Worm (Caenorhabditis elegans) whole organism, L2 larva: ENCODE data around the gene Y71H2AM.6.

Experiments used
- C34F6.9 ChIP-seq: fragments of 150-350 bp; optimal IDR thresholded peaks from 2 replicates; lab custom pipeline; 2014; ENCODE audit warnings: missing biosample characterization, missing genetic modification characterization
- F13H6.1 ChIP-seq: sonication (generic microtip); optimal IDR thresholded peaks from 2 replicates; lab custom pipeline; 2016; ENCODE audit warnings: missing genetic modification characterization, missing compliant biosample characterization
- Y55F3AM.14 ChIP-seq: fragments of 200-800 bp; sonication (Bioruptor generic); optimal IDR thresholded peaks from 2 replicates; lab custom pipeline; 2018; ENCODE audit warnings: mild to moderate bottlenecking, missing genetic modification characterization, missing compliant biosample characterization
- ZK546.5 ChIP-seq: sonication (generic microtip); optimal IDR thresholded peaks from 2 replicates; lab custom pipeline; 2017; ENCODE audit warnings: missing biosample characterization, missing genetic modification characterization
- alr-1 ChIP-seq: fragments of 150-350 bp; optimal IDR thresholded peaks from 2 replicates; lab custom pipeline; 2014; ENCODE audit warnings: missing biosample characterization, missing genetic modification characterization
- aly-2 ChIP-seq: fragments of 150-350 bp; optimal IDR thresholded peaks from 2 replicates; lab custom pipeline; 2014; ENCODE audit warnings: missing biosample characterization, missing genetic modification characterization
- ama-1 ChIP-seq: fragments of 150-350 bp; optimal IDR thresholded peaks from 2 replicates; lab custom pipeline; 2018; ENCODE audit warnings: inconsistent platforms
- blmp-1 ChIP-seq: sonication (generic microtip); optimal IDR thresholded peaks from 2 replicates; lab custom pipeline; 2017; ENCODE audit warnings: missing genetic modification characterization, mild to moderate bottlenecking, missing compliant biosample characterization, antibody characterized with exemption, moderate library complexity; ENCODE audit not compliant: insufficient read depth
- ceh-16 ChIP-seq: fragments of 150-350 bp; optimal IDR thresholded peaks from 2 replicates; lab custom pipeline; 2014; ENCODE audit warnings: missing biosample characterization, missing genetic modification characterization
- ceh-82 ChIP-seq: fragments of 150-350 bp; optimal IDR thresholded peaks from 2 replicates; lab custom pipeline; 2014; ENCODE audit warnings: missing biosample characterization, missing genetic modification characterization
- crh-2 ChIP-seq: sonication (generic microtip); optimal IDR thresholded peaks from 2 replicates; lab custom pipeline; 2017; ENCODE audit warnings: missing biosample characterization, missing genetic modification characterization
- dmd-4 ChIP-seq: sonication (generic microtip); optimal IDR thresholded peaks from 2 replicates; lab custom pipeline; 2017; ENCODE audit warnings: missing biosample characterization, missing genetic modification characterization
- egl-27 ChIP-seq: sonication (generic microtip); optimal IDR thresholded peaks from 3 replicates; lab custom pipeline; 2017; ENCODE audit warnings: missing biosample characterization, missing genetic modification reagents, missing genetic modification characterization
- elt-1 ChIP-seq: fragments of 150-350 bp; optimal IDR thresholded peaks from 2 replicates; lab custom pipeline; 2014; ENCODE audit warnings: missing biosample characterization, missing genetic modification characterization
- elt-3 ChIP-seq: sonication (generic microtip); optimal IDR thresholded peaks from 2 replicates; lab custom pipeline; 2017; ENCODE audit warnings: missing biosample characterization, missing genetic modification characterization
- fos-1 ChIP-seq: fragments of 150-350 bp; optimal IDR thresholded peaks from 2 replicates; lab custom pipeline; 2014; ENCODE audit warnings: missing biosample characterization, missing genetic modification characterization
- gmeb-1 ChIP-seq: fragments of 150-350 bp; optimal IDR thresholded peaks from 2 replicates; lab custom pipeline; 2014; ENCODE audit warnings: missing biosample characterization, missing genetic modification characterization
- lin-13 ChIP-seq: fragments of 150-350 bp; optimal IDR thresholded peaks from 2 replicates; lab custom pipeline; 2014; ENCODE audit warnings: missing biosample characterization, missing genetic modification reagents, missing genetic modification characterization
- lin-39 ChIP-seq: fragments of 150-350 bp; optimal IDR thresholded peaks from 2 replicates; lab custom pipeline; 2014; ENCODE audit warnings: missing biosample characterization, missing genetic modification reagents, missing genetic modification characterization
- lsy-2 ChIP-seq, 2 experiments: fragments of 150-350 bp in 1 of 2; sonication (generic microtip) in 1 of 2; optimal IDR thresholded peaks; 2 replicates each; lab custom pipeline; 2014 to 2017; ENCODE audit warnings: missing biosample characterization in 2 of 2, missing genetic modification characterization in 2 of 2
- mab-5 ChIP-seq: fragments of 150-350 bp; optimal IDR thresholded peaks from 2 replicates; lab custom pipeline; 2014; ENCODE audit warnings: missing biosample characterization, missing genetic modification characterization
- mbf-1 ChIP-seq: sonication (generic microtip); optimal IDR thresholded peaks from 2 replicates; lab custom pipeline; 2017; ENCODE audit warnings: missing biosample characterization, missing genetic modification characterization
- mdl-1 ChIP-seq, 2 experiments: fragments of 150-350 bp in 1 of 2; sonication (generic microtip) in 1 of 2; optimal IDR thresholded peaks; 2 replicates each; lab custom pipeline; 2017; ENCODE audit warnings: missing biosample characterization in 2 of 2, missing genetic modification characterization in 2 of 2
- nhr-10 ChIP-seq: sonication (generic microtip); optimal IDR thresholded peaks from 2 replicates; lab custom pipeline; 2017; ENCODE audit warnings: missing biosample characterization, missing genetic modification characterization
- nhr-129 ChIP-seq: fragments of 150-350 bp; optimal IDR thresholded peaks from 2 replicates; lab custom pipeline; 2014; ENCODE audit warnings: missing biosample characterization, missing genetic modification characterization
- nhr-21 ChIP-seq: fragments of 150-350 bp; optimal IDR thresholded peaks from 2 replicates; lab custom pipeline; 2014; ENCODE audit warnings: missing biosample characterization, missing genetic modification characterization
- nhr-23 ChIP-seq: fragments of 150-350 bp; optimal IDR thresholded peaks from 2 replicates; lab custom pipeline; 2014; ENCODE audit warnings: missing biosample characterization, missing genetic modification reagents, missing genetic modification characterization
- nhr-237 ChIP-seq: fragments of 150-350 bp; optimal IDR thresholded peaks from 2 replicates; lab custom pipeline; 2014; ENCODE audit warnings: missing biosample characterization, missing genetic modification characterization
- nhr-25 ChIP-seq: fragments of 150-350 bp; sonication (generic microtip); optimal IDR thresholded peaks from 3 replicates; lab custom pipeline; 2014; ENCODE audit warnings: missing biosample characterization, missing genetic modification characterization
- nhr-6 ChIP-seq: fragments of 150-350 bp; optimal IDR thresholded peaks from 2 replicates; lab custom pipeline; 2014; ENCODE audit warnings: missing biosample characterization, missing genetic modification characterization
- nhr-77 ChIP-seq: fragments of 150-350 bp; optimal IDR thresholded peaks from 2 replicates; lab custom pipeline; 2014; ENCODE audit warnings: missing biosample characterization, missing genetic modification characterization
- peb-1 ChIP-seq: fragments of 150-350 bp; optimal IDR thresholded peaks from 2 replicates; lab custom pipeline; 2014; ENCODE audit warnings: missing biosample characterization, missing genetic modification characterization
- sem-4 ChIP-seq: fragments of 150-350 bp; optimal IDR thresholded peaks from 2 replicates; lab custom pipeline; 2014; ENCODE audit warnings: missing biosample characterization, missing genetic modification reagents, missing genetic modification characterization
- skn-1 ChIP-seq: sonication (generic microtip); optimal IDR thresholded peaks from 2 replicates; lab custom pipeline; 2017; ENCODE audit warnings: missing biosample characterization, missing genetic modification characterization
- sma-3 ChIP-seq: sonication (generic microtip); optimal IDR thresholded peaks from 2 replicates; lab custom pipeline; 2016; ENCODE audit warnings: missing genetic modification reagents, missing genetic modification characterization, missing compliant biosample characterization
- sma-9 ChIP-seq, 2 experiments: fragments of 150-350 bp in 1 of 2; sonication (generic microtip) in 1 of 2; optimal IDR thresholded peaks; 2 replicates each; lab custom pipeline; 2014 to 2016; ENCODE audit warnings: missing genetic modification characterization in 2 of 2, mild to moderate bottlenecking in 1 of 2, missing biosample characterization in 1 of 2, missing compliant biosample characterization in 1 of 2, missing genetic modification reagents in 1 of 2, moderate library complexity in 1 of 2
- snpc-4 ChIP-seq: fragments of 150-350 bp; optimal IDR thresholded peaks from 2 replicates; lab custom pipeline; 2014; ENCODE audit warnings: missing biosample characterization, missing genetic modification characterization
- unc-39 ChIP-seq: fragments of 150-350 bp; optimal IDR thresholded peaks from 2 replicates; lab custom pipeline; 2014; ENCODE audit warnings: missing biosample characterization, missing genetic modification characterization
- unc-55 ChIP-seq: fragments of 150-350 bp; sonication (generic microtip); optimal IDR thresholded peaks from 3 replicates; lab custom pipeline; 2014; ENCODE audit warnings: missing biosample characterization, missing genetic modification reagents, missing genetic modification characterization
- unc-62 ChIP-seq: fragments of 150-350 bp; optimal IDR thresholded peaks from 2 replicates; lab custom pipeline; 2014; ENCODE audit warnings: missing biosample characterization, missing genetic modification reagents, missing genetic modification characterization
- zag-1 ChIP-seq: fragments of 150-350 bp; optimal IDR thresholded peaks from 2 replicates; lab custom pipeline; 2014; ENCODE audit warnings: missing biosample characterization, missing genetic modification characterization
- ztf-1 ChIP-seq: fragments of 200-800 bp; sonication (Bioruptor generic); conservative IDR thresholded peaks from 2 replicates; pipeline ENCODE4 v1.3.6; 2022; ENCODE audit warnings: missing genetic modification characterization, missing compliant biosample characterization
- ztf-11 ChIP-seq: sonication (generic microtip); optimal IDR thresholded peaks from 2 replicates; lab custom pipeline; 2017; ENCODE audit warnings: missing biosample characterization, missing genetic modification characterization
- ztf-4 ChIP-seq: fragments of 150-350 bp; optimal IDR thresholded peaks from 2 replicates; lab custom pipeline; 2014; ENCODE audit warnings: missing biosample characterization, missing genetic modification characterization

The Y71H2AM.6 gene

DNA sequence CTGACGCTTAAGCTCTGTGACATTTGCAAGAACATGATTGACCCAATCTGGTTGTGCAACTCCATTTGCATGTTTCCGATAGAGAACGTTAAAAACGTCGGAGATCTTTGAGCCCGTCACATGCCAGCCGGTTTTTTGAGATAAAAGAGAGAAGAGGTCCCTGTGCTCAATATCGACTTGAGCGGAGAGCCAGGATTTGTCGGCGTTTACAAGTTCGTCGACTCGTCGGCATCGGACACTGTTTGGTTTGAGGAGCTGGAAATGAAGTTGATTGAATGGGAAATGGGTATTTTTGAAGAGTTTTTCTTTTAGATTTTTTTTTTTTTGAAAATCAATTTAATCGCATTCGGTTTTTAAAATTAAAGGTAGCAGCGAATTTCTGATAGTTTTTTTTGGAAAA lies 22.8 kb upstream of the Y71H2AM.6 start:
- no peak for TF ChIP-seq unc-55 (GFP tag; lab: Kevin White, UChicago)
- no peak for TF ChIP-seq mab-5 (tag; lab: Kevin White, UChicago)
- no peak for TF ChIP-seq sma-3 (GFP tag; lab: Kevin White, UChicago)
- TF ChIP-seq Y55F3AM.14 = no peak
- TF ChIP-seq gmeb-1 (tag; lab: Kevin White, UChicago) = no peak
- no peak for TF ChIP-seq nhr-129 (tag; lab: Kevin White, UChicago)
- TF ChIP-seq mdl-1 (tag; optimal IDR thresholded peaks at IDR 0.05; lab: Kevin White, UChicago) = no peak
- TF ChIP-seq ztf-1 (GFP tag; lab: Robert Waterston, UW) = no peak
- no peak for TF ChIP-seq elt-3 (tag; lab: Kevin White, UChicago)
- TF ChIP-seq unc-62 (GFP tag; lab: Kevin White, UChicago) = no peak
- TF ChIP-seq nhr-23 = no peak
- no peak for TF ChIP-seq nhr-237
- TF ChIP-seq ztf-11 = no peak
- TF ChIP-seq nhr-21 (tag; lab: Kevin White, UChicago) = no peak
- no peak for TF ChIP-seq ceh-82 (tag; lab: Kevin White, UChicago)
- no peak for TF ChIP-seq lsy-2 (tag; optimal IDR thresholded peaks at IDR 0.05; lab: Kevin White, UChicago)

DNA sequence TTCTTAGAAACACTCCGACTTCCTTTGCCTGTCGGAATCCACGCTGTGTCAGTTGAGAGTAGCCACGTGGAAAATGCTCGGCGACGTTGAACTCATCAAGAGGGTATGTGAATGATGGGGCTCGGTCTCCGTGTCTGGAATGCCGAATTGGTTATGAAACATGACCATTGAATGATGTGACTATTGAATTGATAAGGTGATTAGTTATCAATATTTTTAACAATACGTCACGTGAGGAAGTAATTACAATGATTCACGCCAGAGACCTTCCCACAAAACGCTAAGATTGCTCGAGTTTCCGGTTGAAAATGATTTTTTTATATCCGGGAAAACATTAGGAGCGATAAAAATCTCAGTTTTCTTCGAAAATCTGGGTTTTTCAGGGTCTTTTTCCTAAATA lies 21.5 kb upstream of the Y71H2AM.6 start:
- TF ChIP-seq peb-1 (tag; lab: Kevin White, UChicago) (no peak), fos-1 (tag; lab: Kevin White, UChicago) (peak; percentile 63)

DNA sequence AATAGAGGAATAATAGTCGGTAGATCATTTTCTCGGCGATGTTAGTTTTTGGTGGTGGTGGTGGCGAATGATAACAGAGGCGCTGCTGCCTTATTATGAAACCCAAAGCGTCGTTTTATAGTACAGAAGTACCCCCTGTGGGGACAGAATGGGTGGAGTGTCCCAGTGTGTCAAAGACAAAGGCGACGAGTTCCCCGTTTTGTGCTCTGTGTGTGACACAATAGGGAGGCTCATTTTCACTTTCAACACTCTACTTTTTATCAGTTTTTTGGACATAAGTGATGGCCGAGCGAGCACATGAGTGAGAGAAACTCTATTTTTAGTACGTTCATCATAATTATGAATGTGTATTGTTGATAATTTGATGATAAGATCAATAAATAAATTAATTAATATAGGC lies 20.1 kb upstream of the Y71H2AM.6 start, which contains the start of gene pho-9:
pho-9 (minus strand) TSS at position 91 of the 400 bp plus-strand sequence.
- TF ChIP-seq F13H6.1 (tag; lab: Kevin White, UChicago) (peak; percentile 59), elt-3 (tag; lab: Kevin White, UChicago) (no peak), crh-2 (tag; lab: Kevin White, UChicago) (peak; percentile 50), sma-9 (GFP tag; optimal IDR thresholded peaks at IDR 0.05; lab: Kevin White, UChicago) (peak; percentile 58), sma-9 (tag; optimal IDR thresholded peaks at IDR 0.05; lab: Kevin White, UChicago) (no peak), fos-1 (tag; lab: Kevin White, UChicago) (peak; percentile 88), unc-62 (GFP tag; lab: Kevin White, UChicago) (no peak), nhr-77 (tag; lab: Kevin White, UChicago) (no peak), unc-39 (no peak), snpc-4 (tag; lab: Kevin White, UChicago) (no peak), blmp-1 (tag; lab: Kevin White, UChicago) (peak; percentile 26)

ce11 chrIII:2768635-2769034 lies 12.2 kb upstream of the Y71H2AM.6 start, which contains the start of gene swsn-3:
Gene swsn-3, minus strand, starts transcription at chrIII:2768679.
- TF ChIP-seq ztf-11 (peak; percentile 30), blmp-1 (tag; lab: Kevin White, UChicago) (peak; percentile 39), snpc-4 (tag; lab: Kevin White, UChicago) (peak; percentile 70), unc-62 (GFP tag; lab: Kevin White, UChicago) (no peak), peb-1 (tag; lab: Kevin White, UChicago) (no peak), egl-27 (tag; lab: Kevin White, UChicago) (peak; percentile 60), ZK546.5 (tag; lab: Kevin White, UChicago) (peak; percentile 52), ztf-4 (tag; lab: Kevin White, UChicago) (peak; percentile 14), ama-1 (lab: Kevin White, UChicago) (peak; percentile 27), crh-2 (tag; lab: Kevin White, UChicago) (peak; percentile 91), nhr-6 (tag; lab: Kevin White, UChicago) (peak; percentile 58), ztf-1 (GFP tag; lab: Robert Waterston, UW) (no peak), mab-5 (tag; lab: Kevin White, UChicago) (peak; percentile 91), alr-1 (tag; lab: Kevin White, UChicago) (no peak), nhr-25 (tag; lab: Kevin White, UChicago) (peak; percentile 89), dmd-4 (no peak), unc-39 (no peak), lin-39 (no peak), sma-3 (GFP tag; lab: Kevin White, UChicago) (peak; percentile 83), C34F6.9 (tag; lab: Kevin White, UChicago) (peak; percentile 91), F13H6.1 (tag; lab: Kevin White, UChicago) (peak; percentile 89), skn-1 (tag; lab: Kevin White, UChicago) (peak; percentile 55), fos-1 (tag; lab: Kevin White, UChicago) (peak; percentile 67), Y55F3AM.14 (peak; percentile 56), nhr-10 (tag; lab: Kevin White, UChicago) (peak; percentile 63), nhr-77 (tag; lab: Kevin White, UChicago) (peak; percentile 32), elt-3 (tag; lab: Kevin White, UChicago) (no peak), lin-13 (GFP tag; lab: Kevin White, UChicago) (peak; percentile 92), zag-1 (tag; lab: Kevin White, UChicago) (peak; percentile 25), nhr-21 (tag; lab: Kevin White, UChicago) (peak; percentile 56), elt-1 (tag; lab: Kevin White, UChicago) (no peak), mbf-1 (tag; lab: Kevin White, UChicago) (no peak), ceh-82 (tag; lab: Kevin White, UChicago) (peak; percentile 25), gmeb-1 (tag; lab: Kevin White, UChicago) (peak; percentile 89), aly-2 (tag; lab: Kevin White, UChicago) (no peak), nhr-23 (no peak), ceh-16 (tag; lab: Kevin White, UChicago) (peak; percentile 53), lsy-2 (tag; optimal IDR thresholded peaks at IDR 0.05; lab: Kevin White, UChicago) (peak; percentile 85 to 94), mdl-1 (tag; optimal IDR thresholded peaks at IDR 0.05; lab: Kevin White, UChicago) (peak; percentile 55 to 71), sem-4 (peak; percentile 77)
